Worm (Caenorhabditis elegans): Measurements from ENCODE around the gene acl-2.

ce11 chrV:9982568-9982967, 48.3 kb downstream of the acl-2 start, which contains the start of gene C27H6.9:
- TF ChIP-seq lin-13 (tag; optimal IDR thresholded peaks at IDR 0.05) (no peak), blmp-1 (tag; optimal IDR thresholded peaks at IDR 0.05) (no peak), ztf-11 (tag; optimal IDR thresholded peaks at IDR 0.05) (no peak), nhr-76 (tag; optimal IDR thresholded peaks at IDR 0.05) (no peak), unc-62 (GFP tag; optimal IDR thresholded peaks at IDR 0.05) (no peak), snpc-4 (tag; optimal IDR thresholded peaks at IDR 0.05) (no peak), lsy-2 (tag; optimal IDR thresholded peaks at IDR 0.05) (no peak)
